Worm (Caenorhabditis elegans) whole organism, young adult: ENCODE data around the gene cest-17.
A peak's percentile ranks its signal among the peaks of the same experiment; 100 is the strongest.

Source experiments
- C06A6.2 ChIP-seq: fragments of 200-800 bp; sonication (Bioruptor generic); conservative IDR thresholded peaks from 2 replicates; pipeline ENCODE4 v1.3.6; 2022; ENCODE audit warnings: missing genetic modification characterization, missing compliant biosample characterization
- F57A8.1 ChIP-seq: fragments of 200-800 bp; sonication (Bioruptor generic); optimal IDR thresholded peaks from 2 replicates; lab custom pipeline; 2018; ENCODE audit warnings: mild to moderate bottlenecking, missing genetic modification characterization, moderate library complexity, missing compliant biosample characterization
- K12H6.12 ChIP-seq: fragments of 200-800 bp; sonication (Bioruptor generic); optimal IDR thresholded peaks from 2 replicates; lab custom pipeline; 2018; ENCODE audit warnings: mild to moderate bottlenecking, missing genetic modification characterization, missing compliant biosample characterization
- T07F8.4 ChIP-seq: sonication (generic microtip); optimal IDR thresholded peaks from 2 replicates; lab custom pipeline; 2016; ENCODE audit warnings: mild to moderate bottlenecking, missing genetic modification characterization, moderate library complexity, missing compliant biosample characterization
- T26A5.8 ChIP-seq: sonication (generic microtip); optimal IDR thresholded peaks from 2 replicates; lab custom pipeline; 2016; ENCODE audit warnings: missing genetic modification characterization, missing compliant biosample characterization
- Y56A3A.18 ChIP-seq: fragments of 200-800 bp; sonication (Bioruptor generic); IDR thresholded peaks from 2 replicates; pipeline ENCODE4 v1.3.6; 2022; ENCODE audit warnings: missing genetic modification reagents, missing genetic modification characterization, missing compliant biosample characterization
- Y95B8A.8 ChIP-seq: fragments of 200-800 bp; sonication (Bioruptor generic); IDR thresholded peaks from 2 replicates; pipeline ENCODE4 v1.3.6; 2022; ENCODE audit warnings: missing genetic modification reagents, missing genetic modification characterization, missing compliant biosample characterization
- akir-1 ChIP-seq: fragments of 200-800 bp; sonication (Bioruptor generic); optimal IDR thresholded peaks from 2 replicates; lab custom pipeline; 2018; ENCODE audit warnings: mild to moderate bottlenecking, missing genetic modification characterization, moderate library complexity, missing compliant biosample characterization
- attf-3 ChIP-seq: fragments of 200-800 bp; sonication (Bioruptor generic); conservative IDR thresholded peaks from 2 replicates; pipeline ENCODE4 v1.3.6; 2022; ENCODE audit warnings: missing genetic modification reagents, missing genetic modification characterization, missing compliant biosample characterization
- cebp-2 ChIP-seq: fragments of 200-800 bp; sonication (Bioruptor generic); IDR thresholded peaks from 2 replicates; pipeline ENCODE4 v1.3.6; 2022; ENCODE audit warnings: missing genetic modification characterization, missing compliant biosample characterization
- ceh-100 ChIP-seq: fragments of 200-800 bp; sonication (Bioruptor generic); IDR thresholded peaks from 2 replicates; pipeline ENCODE4 v1.3.6; 2022; ENCODE audit warnings: missing genetic modification reagents, missing genetic modification characterization, missing compliant biosample characterization
- ceh-40 ChIP-seq: fragments of 200-800 bp; sonication (Bioruptor generic); IDR thresholded peaks from 2 replicates; pipeline ENCODE4 v1.3.6; 2022; ENCODE audit warnings: missing genetic modification characterization, missing compliant biosample characterization
- ceh-58 ChIP-seq: fragments of 200-800 bp; sonication (Bioruptor generic); IDR thresholded peaks from 2 replicates; pipeline ENCODE4 v1.3.6; 2022; ENCODE audit warnings: missing genetic modification characterization, missing compliant biosample characterization
- ceh-79 ChIP-seq: sonication (generic microtip); optimal IDR thresholded peaks from 2 replicates; lab custom pipeline; 2017; ENCODE audit warnings: mild to moderate bottlenecking, missing genetic modification characterization, missing compliant biosample characterization
- die-1 ChIP-seq: sonication (generic microtip); optimal IDR thresholded peaks from 2 replicates; lab custom pipeline; 2016; ENCODE audit warnings: missing genotype, mild to moderate bottlenecking, missing genetic modification characterization, missing compliant biosample characterization
- dox-1 ChIP-seq: fragments of 200-800 bp; sonication (Bioruptor generic); IDR thresholded peaks from 2 replicates; pipeline ENCODE4 v1.3.6; 2022; ENCODE audit warnings: missing genetic modification reagents, missing genetic modification characterization, missing compliant biosample characterization
- egrh-3 ChIP-seq: fragments of 200-800 bp; sonication (Bioruptor generic); IDR thresholded peaks from 2 replicates; pipeline ENCODE4 v1.3.6; 2022; ENCODE audit warnings: missing genetic modification reagents, missing genetic modification characterization, missing compliant biosample characterization
- hlh-26 ChIP-seq: fragments of 200-800 bp; sonication (Bioruptor generic); conservative IDR thresholded peaks from 2 replicates; pipeline ENCODE4 v1.3.6; 2022; ENCODE audit warnings: missing genetic modification reagents, missing genetic modification characterization, missing compliant biosample characterization
- hmg-20 ChIP-seq: fragments of 200-800 bp; sonication (Bioruptor generic); IDR thresholded peaks from 2 replicates; pipeline ENCODE4 v1.3.6; 2022; ENCODE audit warnings: missing genetic modification reagents, missing genetic modification characterization, missing compliant biosample characterization
- hsf-1 ChIP-seq: fragments of 200-800 bp; sonication (Bioruptor generic); IDR thresholded peaks from 2 replicates; pipeline ENCODE4 v1.3.6; 2022; ENCODE audit warnings: missing genetic modification reagents, missing genetic modification characterization, missing compliant biosample characterization
- lag-1 ChIP-seq: fragments of 200-800 bp; sonication (Bioruptor generic); IDR thresholded peaks from 2 replicates; pipeline ENCODE4 v1.3.6; 2022; ENCODE audit warnings: missing genetic modification reagents, missing genetic modification characterization, missing compliant biosample characterization
- let-526 ChIP-seq: fragments of 200-800 bp; sonication (Bioruptor generic); IDR thresholded peaks from 2 replicates; pipeline ENCODE4 v1.3.6; 2022; ENCODE audit warnings: missing genetic modification reagents, missing genetic modification characterization, missing compliant biosample characterization
- lin-26 ChIP-seq: fragments of 200-800 bp; sonication (Bioruptor generic); IDR thresholded peaks from 2 replicates; pipeline ENCODE4 v1.3.6; 2022; ENCODE audit warnings: missing genetic modification reagents, missing genetic modification characterization, missing compliant biosample characterization
- lin-35 ChIP-seq, 3 experiments: fragments of 150-350 bp in 2 of 3; sonication (generic microtip) in 1 of 3; optimal IDR thresholded peaks; 2 replicates each; lab custom pipeline; 2014 to 2018; ENCODE audit warnings: missing biosample characterization in 3 of 3, missing genetic modification characterization in 3 of 3, missing genetic modification reagents in 3 of 3
- lin-40 ChIP-seq: sonication (generic microtip); optimal IDR thresholded peaks from 2 replicates; lab custom pipeline; 2016; ENCODE audit warnings: missing genetic modification characterization, mild to moderate bottlenecking, missing compliant biosample characterization, missing genotype, missing genetic modification reagents
- lin-54 ChIP-seq: fragments of 200-800 bp; sonication (Bioruptor generic); optimal IDR thresholded peaks from 2 replicates; lab custom pipeline; 2018; ENCODE audit warnings: mild to moderate bottlenecking, missing genetic modification characterization, missing compliant biosample characterization
- lir-1 ChIP-seq: fragments of 200-800 bp; sonication (Bioruptor generic); conservative IDR thresholded peaks from 2 replicates; pipeline ENCODE4 v1.3.6; 2022; ENCODE audit warnings: missing genetic modification reagents, missing genetic modification characterization, missing compliant biosample characterization
- lsy-27 ChIP-seq: sonication (generic microtip); optimal IDR thresholded peaks from 2 replicates; lab custom pipeline; 2017; ENCODE audit warnings: missing genetic modification characterization, mild to moderate bottlenecking, missing compliant biosample characterization, antibody characterized with exemption, missing genotype, borderline replicate concordance; ENCODE audit not compliant: insufficient read depth
- madf-10 ChIP-seq: sonication (generic microtip); optimal IDR thresholded peaks from 2 replicates; lab custom pipeline; 2016; ENCODE audit warnings: mild to moderate bottlenecking, missing genetic modification characterization, missing compliant biosample characterization
- madf-8 ChIP-seq: fragments of 200-800 bp; sonication (Bioruptor generic); conservative IDR thresholded peaks from 2 replicates; pipeline ENCODE4 v1.3.6; 2022; ENCODE audit warnings: missing genetic modification reagents, missing genetic modification characterization, missing compliant biosample characterization
- mes-4 ChIP-seq: sonication (generic microtip); optimal IDR thresholded peaks from 2 replicates; lab custom pipeline; 2016; ENCODE audit warnings: missing genotype, missing genetic modification characterization, missing compliant biosample characterization
- nfyb-1 ChIP-seq: fragments of 200-800 bp; sonication (Bioruptor generic); IDR thresholded peaks from 2 replicates; pipeline ENCODE4 v1.3.6; 2022; ENCODE audit warnings: missing genetic modification reagents, missing genetic modification characterization, missing compliant biosample characterization
- nhr-179 ChIP-seq: sonication (generic microtip); optimal IDR thresholded peaks from 2 replicates; lab custom pipeline; 2016; ENCODE audit warnings: mild to moderate bottlenecking, missing genetic modification characterization, missing compliant biosample characterization
- nhr-80 ChIP-seq: sonication (generic microtip); optimal IDR thresholded peaks from 2 replicates; lab custom pipeline; 2016; ENCODE audit warnings: missing genetic modification characterization, missing compliant biosample characterization
- nhr-90 ChIP-seq: sonication (generic microtip); optimal IDR thresholded peaks from 2 replicates; lab custom pipeline; 2016; ENCODE audit warnings: missing genotype, mild to moderate bottlenecking, missing genetic modification characterization, missing compliant biosample characterization
- pha-4 ChIP-seq: fragments of 150-350 bp; sonication (generic microtip); optimal IDR thresholded peaks from 2 replicates; lab custom pipeline; 2014; ENCODE audit warnings: missing biosample characterization, missing genetic modification reagents, missing genetic modification characterization
- rcor-1 ChIP-seq: fragments of 200-800 bp; sonication (Bioruptor generic); IDR thresholded peaks from 2 replicates; pipeline ENCODE4 v1.3.6; 2022; ENCODE audit warnings: missing genetic modification reagents, missing genetic modification characterization, missing compliant biosample characterization
- repo-1 ChIP-seq: sonication (generic microtip); optimal IDR thresholded peaks from 2 replicates; lab custom pipeline; 2017; ENCODE audit warnings: mild to moderate bottlenecking, missing genetic modification characterization, missing compliant biosample characterization
- rpc-1 ChIP-seq, 2 experiments: fragments of 150-350 bp in 1 of 2; sonication (generic microtip) in 1 of 2; optimal IDR thresholded peaks; 2 replicates each; lab custom pipeline; 2014 to 2018; ENCODE audit warnings: missing biosample characterization in 1 of 2, missing genetic modification characterization in 1 of 2, missing genetic modification reagents in 1 of 2, missing genotype in 1 of 2
- snpc-3.4 ChIP-seq: sonication (generic microtip); optimal IDR thresholded peaks from 2 replicates; lab custom pipeline; 2017; ENCODE audit warnings: missing genetic modification characterization, mild to moderate bottlenecking, missing compliant biosample characterization, antibody characterized with exemption, moderate library complexity, missing genotype, missing genetic modification reagents
- snpc-4 ChIP-seq, 5 experiments: fragments of 150-350 bp in 1 of 5; sonication (generic microtip) in 4 of 5; optimal IDR thresholded peaks; 2 replicates each; lab custom pipeline; 2014 to 2018; ENCODE audit warnings: missing genetic modification characterization in 5 of 5, missing biosample characterization in 3 of 5, antibody characterized with exemption in 2 of 5, mild to moderate bottlenecking in 2 of 5, missing compliant biosample characterization in 2 of 5, missing genotype in 2 of 5, moderate library complexity in 2 of 5, missing genetic modification reagents in 1 of 5
- tbx-9 ChIP-seq: sonication (generic microtip); optimal IDR thresholded peaks from 2 replicates; lab custom pipeline; 2016; ENCODE audit warnings: borderline replicate concordance, missing genetic modification characterization, inconsistent platforms, missing compliant biosample characterization
- zfh-2 ChIP-seq: fragments of 200-800 bp; sonication (Bioruptor generic); conservative IDR thresholded peaks from 2 replicates; pipeline ENCODE4 v1.3.6; 2022; ENCODE audit warnings: missing genetic modification reagents, missing genetic modification characterization, missing compliant biosample characterization
- ztf-26 ChIP-seq: sonication (generic microtip); optimal IDR thresholded peaks from 2 replicates; lab custom pipeline; 2017; ENCODE audit warnings: missing genetic modification characterization, missing compliant biosample characterization
- ztf-28 ChIP-seq: fragments of 200-800 bp; sonication (Bioruptor generic); IDR thresholded peaks from 2 replicates; pipeline ENCODE4 v1.3.6; 2022; ENCODE audit warnings: missing genetic modification reagents, missing genetic modification characterization, missing compliant biosample characterization
- ztf-3 ChIP-seq: fragments of 200-800 bp; sonication (Bioruptor generic); optimal IDR thresholded peaks from 2 replicates; lab custom pipeline; 2018; ENCODE audit warnings: mild to moderate bottlenecking, missing genetic modification characterization, missing compliant biosample characterization

Gene cest-17

ce11 chrV:8228712-8229119 is 25.6 kb downstream of the cest-17 start (continued):
- TF ChIP-seq lir-1 (peak; percentile 70; the same call in 1 of the 2 replicates), rcor-1 (GFP tag; lab: Robert Waterston, UW) (peak; percentile 95), Y56A3A.18 (GFP tag; lab: Robert Waterston, UW) (peak; percentile 94), egrh-3 (GFP tag; lab: Robert Waterston, UW) (peak; percentile 70), ceh-40 (GFP tag; lab: Robert Waterston, UW) (no peak), mes-4 (tag; lab: Kevin White, UChicago) (peak; percentile 36), F57A8.1 (GFP tag; lab: Kevin White, UChicago) (no peak), rpc-1 (optimal IDR thresholded peaks at IDR 0.05; lab: Kevin White, UChicago) (peak; percentile 14), rpc-1 (tag; optimal IDR thresholded peaks at IDR 0.05; lab: Kevin White, UChicago) (peak; percentile 23), nfyb-1 (GFP tag; lab: Robert Waterston, UW) (peak; percentile 91), snpc-3.4 (tag; lab: Kevin White, UChicago) (peak; percentile 99), lin-26 (peak; percentile 59; the same call in 1 of the 2 replicates), let-526 (no peak), T26A5.8 (tag; lab: Kevin White, UChicago) (no peak), K12H6.12 (tag; lab: Kevin White, UChicago) (peak; percentile 54), pha-4 (tag; lab: Kevin White, UChicago) (no peak), snpc-4 (GFP tag; optimal IDR thresholded peaks at IDR 0.05; lab: Kevin White, UChicago) (peak; percentile 100), snpc-4 (tag; optimal IDR thresholded peaks at IDR 0.05; lab: Kevin White, UChicago) (peak; percentile 99 to 100 (median 100)), zfh-2 (GFP tag; lab: Robert Waterston, UW) (peak; percentile 75), tbx-9 (no peak), lin-35 (GFP tag; optimal IDR thresholded peaks at IDR 0.05; lab: Kevin White, UChicago) (peak in 2 of 3 experiments; percentile 31 to 75), cebp-2 (GFP tag; lab: Robert Waterston, UW) (0 out of 2 replicates have a peak, but pooled peaks have one; percentile 9), ceh-100 (peak; percentile 92), ztf-28 (GFP tag; lab: Robert Waterston, UW) (peak; percentile 91), ztf-26 (tag; lab: Kevin White, UChicago) (peak; percentile 25), madf-8 (GFP tag; lab: Robert Waterston, UW) (peak; percentile 65), T07F8.4 (tag; lab: Kevin White, UChicago) (peak; percentile 20), nhr-179 (no peak), lin-54 (GFP tag; lab: Kevin White, UChicago) (peak; percentile 86), Y95B8A.8 (peak; percentile 86), lsy-27 (tag; lab: Kevin White, UChicago) (peak; percentile 31), ceh-58 (GFP tag; lab: Robert Waterston, UW) (no peak), attf-3 (GFP tag; lab: Robert Waterston, UW) (peak; percentile 77), hsf-1 (GFP tag; lab: Robert Waterston, UW) (peak; percentile 92), C06A6.2 (GFP tag; lab: Robert Waterston, UW) (peak; percentile 74), lin-40 (tag; lab: Kevin White, UChicago) (peak; percentile 84), repo-1 (tag; lab: Kevin White, UChicago) (peak; percentile 87), nhr-80 (peak; percentile 53), lag-1 (no peak), madf-10 (tag; lab: Kevin White, UChicago) (peak; percentile 77), dox-1 (GFP tag; lab: Robert Waterston, UW) (peak; percentile 96), hmg-20 (peak; percentile 84), hlh-26 (GFP tag; lab: Robert Waterston, UW) (no peak), ceh-79 (tag; lab: Kevin White, UChicago) (no peak), akir-1 (GFP tag; lab: Kevin White, UChicago) (peak; percentile 49), ztf-3 (GFP tag; lab: Kevin White, UChicago) (no peak), die-1 (tag; lab: Kevin White, UChicago) (peak; percentile 52), nhr-90 (tag; lab: Kevin White, UChicago) (peak; percentile 49)
